Fruit fly (Drosophila melanogaster) Kc167 (cell line): ENCODE results near the gene CG8159.

Experiments
- Myc ChIP-seq: fragments of >200 bp; optimal IDR thresholded peaks from 2 replicates; lab custom pipeline; 2017; ENCODE audit warnings: missing external identifiers
- Sin3A ChIP-seq: fragments of >200 bp; optimal IDR thresholded peaks from 2 replicates; lab custom pipeline; 2018; ENCODE audit warnings: missing external identifiers
- h ChIP-seq: fragments of >200 bp; optimal IDR thresholded peaks from 3 replicates; lab custom pipeline; 2018; ENCODE audit warnings: missing external identifiers
- insv ChIP-seq: fragments of >200 bp; optimal IDR thresholded peaks from 3 replicates; lab custom pipeline; 2018; ENCODE audit warnings: missing external identifiers
- psq ChIP-seq: fragments of >200 bp; optimal IDR thresholded peaks from 2 replicates; lab custom pipeline; 2017; ENCODE audit warnings: missing external identifiers
- ttk ChIP-seq: sonication (Bioruptor generic); optimal IDR thresholded peaks from 2 replicates; lab custom pipeline; 2017; ENCODE audit warnings: missing external identifiers

CG8159 gene

dm6 chr3R:8729542-8729941, 2.9 kb downstream of the CG8159 start, which contains the start of gene ranshi:
ranshi (minus strand) TSS chr3R:8729693.
- no peak for TF ChIP-seq psq (lab: Kevin White, UChicago)
- no peak for TF ChIP-seq ttk (lab: Kevin White, UChicago)
- TF ChIP-seq h (lab: Kevin White, UChicago), result no peak
- TF ChIP-seq insv (lab: Kevin White, UChicago), result no peak
- TF ChIP-seq Sin3A (lab: Kevin White, UChicago), result no peak

DNA sequence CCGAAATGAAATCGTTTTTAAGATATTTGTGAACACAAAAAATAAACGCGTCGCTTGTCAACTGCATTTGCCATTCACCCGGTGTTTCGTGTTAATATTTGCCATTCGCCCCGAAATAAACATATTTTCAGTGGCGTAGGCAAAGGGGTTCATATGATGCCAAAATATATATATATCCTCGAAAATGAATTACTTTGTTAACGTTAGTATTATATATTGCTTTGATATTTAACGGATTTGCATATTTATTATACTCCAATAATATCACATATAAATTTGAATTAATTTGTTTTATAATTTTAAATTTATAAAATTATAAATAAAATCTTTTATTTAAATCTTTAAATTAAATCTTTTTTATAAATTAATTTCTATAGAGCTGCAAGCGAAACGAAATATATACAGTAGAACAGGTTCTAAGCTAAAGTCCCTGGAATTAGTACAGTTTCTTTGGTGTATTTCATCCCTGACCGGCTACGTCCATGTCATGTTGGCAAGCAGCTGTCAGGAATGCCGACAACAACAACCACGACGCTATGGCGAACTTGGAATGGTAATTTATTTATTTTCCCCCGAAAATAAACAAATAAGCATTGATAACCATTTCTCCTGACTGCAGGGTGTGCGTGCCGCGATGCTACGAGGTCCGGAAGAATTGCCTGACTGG, 5.1 kb downstream of the CG8159 start, which contains the start of the genes M1BP and CG8202:
TSS of gene M1BP (minus strand) at position 102 of the 667 bp plus-strand sequence.
TSS of gene CG8202 (plus strand) at position 495 of the 667 bp plus-strand sequence.
- TF ChIP-seq Myc (lab: Kevin White, UChicago) (no peak), insv (lab: Kevin White, UChicago) (no peak), psq (lab: Kevin White, UChicago) (no peak), h (lab: Kevin White, UChicago) (no peak), ttk (lab: Kevin White, UChicago) (no peak), Sin3A (lab: Kevin White, UChicago) (no peak)

DNA sequence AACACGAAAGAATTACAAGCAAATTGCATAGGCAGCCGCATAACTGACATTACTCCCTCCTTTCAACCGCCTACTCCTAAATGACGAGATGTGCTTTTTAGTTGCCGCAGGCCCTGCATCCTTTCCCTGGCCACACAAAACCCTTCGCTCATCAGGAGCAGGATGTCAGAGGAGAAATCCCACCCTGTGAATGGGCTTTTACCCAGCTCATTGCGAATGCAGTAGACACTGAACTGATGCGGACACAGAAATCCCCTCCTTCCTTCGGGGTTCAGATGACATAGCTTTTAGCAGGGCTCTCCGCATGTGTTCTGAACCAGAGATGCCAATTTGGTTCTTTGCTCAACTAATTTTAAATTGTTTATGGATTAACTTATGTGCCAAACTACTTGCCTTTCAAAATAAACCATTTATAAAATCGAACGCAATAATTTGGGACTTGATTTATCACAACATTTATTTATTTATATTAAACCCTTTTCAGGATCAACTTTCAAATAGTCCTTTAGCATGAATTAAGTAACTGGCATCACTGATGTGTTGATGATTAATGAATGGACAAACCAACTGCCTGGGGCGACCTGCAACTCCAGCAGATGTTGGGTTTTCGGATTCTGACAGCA, 12.6 kb downstream of the CG8159 start:
- TF ChIP-seq psq (lab: Kevin White, UChicago) (no peak), Myc (lab: Kevin White, UChicago) (no peak), Sin3A (lab: Kevin White, UChicago) (no peak)

DNA sequence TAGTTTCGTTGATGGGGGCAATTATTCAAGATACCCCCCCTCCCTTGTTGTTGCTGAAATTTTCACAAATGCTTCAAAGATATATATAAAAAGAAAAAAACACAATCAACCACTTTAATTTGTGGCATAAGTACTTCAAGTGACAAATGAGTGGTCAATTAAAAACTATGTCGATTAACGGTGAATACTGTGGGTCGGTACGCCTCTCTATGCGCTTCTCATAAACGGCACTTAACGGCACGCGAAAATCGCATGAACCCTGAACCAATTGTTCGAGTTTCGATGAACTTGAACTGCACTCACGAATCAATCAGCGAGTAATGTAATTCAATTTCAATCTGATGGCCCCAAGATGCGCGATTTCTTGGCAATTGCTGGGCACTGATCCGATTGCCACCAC, 13.5 kb downstream of the CG8159 start:
- TF ChIP-seq Sin3A (lab: Kevin White, UChicago), result no peak
- TF ChIP-seq insv (lab: Kevin White, UChicago), result no peak
- TF ChIP-seq h (lab: Kevin White, UChicago), result no peak
- TF ChIP-seq ttk (lab: Kevin White, UChicago), result no peak
- no peak for TF ChIP-seq Myc (lab: Kevin White, UChicago)
- no peak for TF ChIP-seq psq (lab: Kevin White, UChicago)

- TF ChIP-seq Myc (lab: Kevin White, UChicago) (no peak), insv (lab: Kevin White, UChicago) (no peak), ttk (lab: Kevin White, UChicago) (no peak), h (lab: Kevin White, UChicago) (no peak), psq (lab: Kevin White, UChicago) (no peak), Sin3A (lab: Kevin White, UChicago) (no peak)
Observed at dm6 chr3R:8741248-8741647, 14.6 kb downstream of the CG8159 start.

dm6 chr3R:8741941-8742340, 15.3 kb downstream of the CG8159 start:
- TF ChIP-seq ttk (lab: Kevin White, UChicago), result no peak
- TF ChIP-seq Sin3A (lab: Kevin White, UChicago), result no peak
- TF ChIP-seq Myc (lab: Kevin White, UChicago), result no peak
- TF ChIP-seq h (lab: Kevin White, UChicago), result no peak
- TF ChIP-seq psq (lab: Kevin White, UChicago), result no peak
- TF ChIP-seq insv (lab: Kevin White, UChicago), result no peak

dm6 chr3R:8742661-8743060, 16.0 kb downstream of the CG8159 start:
- TF ChIP-seq Myc (lab: Kevin White, UChicago), result no peak
- TF ChIP-seq ttk (lab: Kevin White, UChicago), result no peak
- TF ChIP-seq insv (lab: Kevin White, UChicago), result no peak
- TF ChIP-seq Sin3A (lab: Kevin White, UChicago), result no peak
- no peak for TF ChIP-seq h (lab: Kevin White, UChicago)
- TF ChIP-seq psq (lab: Kevin White, UChicago), result no peak

dm6 chr3R:8744198-8744597, 17.5 kb downstream of the CG8159 start:
- TF ChIP-seq Myc (lab: Kevin White, UChicago) (no peak), Sin3A (lab: Kevin White, UChicago) (no peak)

DNA sequence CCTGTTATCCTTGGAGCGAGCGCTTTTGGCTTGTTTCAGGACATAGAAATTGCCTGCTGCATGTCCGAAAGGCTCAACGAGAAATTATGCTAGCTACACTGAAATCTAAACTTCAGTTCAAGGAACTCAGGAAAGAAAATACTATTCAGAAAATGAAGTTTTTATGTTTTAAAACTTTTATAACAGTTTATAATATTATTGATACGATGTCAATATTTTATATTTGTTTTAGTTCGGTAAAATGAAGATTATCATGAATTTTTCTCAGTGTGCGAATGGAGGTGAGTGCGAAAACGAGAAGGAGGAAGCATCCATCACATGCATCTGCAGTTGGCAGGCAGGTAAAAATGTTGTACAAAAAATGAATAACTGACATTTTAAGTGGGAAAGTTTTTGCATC, 19.7 kb downstream of the CG8159 start:
- TF ChIP-seq h (lab: Kevin White, UChicago), result no peak
- no peak for TF ChIP-seq Sin3A (lab: Kevin White, UChicago)

- TF ChIP-seq h (lab: Kevin White, UChicago) (no peak), Sin3A (lab: Kevin White, UChicago) (no peak), psq (lab: Kevin White, UChicago) (no peak), insv (lab: Kevin White, UChicago) (no peak), Myc (lab: Kevin White, UChicago) (no peak), ttk (lab: Kevin White, UChicago) (no peak)
Observed at dm6 chr3R:8747134-8747870, 20.6 kb downstream of the CG8159 start, which contains the start of the genes CG9801 and Nasp. CG9801 (minus strand) TSS chr3R:8747675. Nasp (plus strand) TSS chr3R:8747798.
